Fruit fly (Drosophila melanogaster) whole organism, embryonic: Measurements from ENCODE around the gene Argp.

Source experiments
- CG11723 ChIP-seq: fragments of 200-800 bp; sonication (Bioruptor generic); optimal IDR thresholded peaks from 2 replicates; lab custom pipeline; 2017; ENCODE audit warnings: missing biosample characterization, mild to moderate bottlenecking, missing genetic modification characterization
- Oaz ChIP-seq: fragments of 200-800 bp; sonication (Bioruptor generic); IDR thresholded peaks from 2 replicates; pipeline ENCODE4 v1.3.6; 2022; ENCODE audit warnings: missing biosample characterization, missing genetic modification characterization
- eyg ChIP-seq: fragments of 200-800 bp; sonication (Bioruptor generic); optimal IDR thresholded peaks from 3 replicates; lab custom pipeline; 2016; ENCODE audit warnings: missing biosample characterization, missing genetic modification characterization

DNA sequence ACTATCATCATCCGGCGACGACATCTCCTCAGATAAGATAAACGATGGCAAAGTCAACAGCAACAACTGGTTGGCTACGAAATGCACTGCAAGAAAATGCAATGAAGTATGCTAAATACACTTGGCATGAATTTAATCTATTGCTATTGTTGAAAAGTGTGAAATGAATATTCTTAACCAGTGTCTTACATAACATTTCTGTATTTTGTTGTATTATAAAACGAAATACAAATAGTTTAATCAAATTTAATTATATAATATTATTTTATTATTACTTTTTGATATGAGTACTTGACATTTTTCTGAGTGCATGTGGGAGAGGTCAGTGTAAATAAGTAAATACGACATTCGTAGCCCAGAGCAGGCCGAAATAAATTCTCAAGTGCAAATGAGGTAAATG lies 3.8 kb upstream of the Argp start:
- TF ChIP-seq eyg (GFP tag; lab: Kevin White, UChicago) (no peak), CG11723 (GFP tag; lab: Kevin White, UChicago) (peak; percentile 23), Oaz (no peak)
